Worm (Caenorhabditis elegans) whole organism, midembryonic: ENCODE results near the gene npr-40.

Experiments used
- T22C8.4 ChIP-seq: fragments of 200-800 bp; sonication (Bioruptor generic); IDR thresholded peaks from 2 replicates; pipeline ENCODE4 v1.3.6; 2022; ENCODE audit warnings: missing genetic modification characterization, missing compliant biosample characterization
- flt-1 ChIP-seq: fragments of 200-800 bp; sonication (Bioruptor generic); IDR thresholded peaks from 2 replicates; pipeline ENCODE4 v1.3.6; 2022; ENCODE audit warnings: missing genetic modification characterization, missing compliant biosample characterization
- klf-2 ChIP-seq: fragments of 200-800 bp; sonication (Bioruptor generic); conservative IDR thresholded peaks from 2 replicates; pipeline ENCODE4 v1.3.6; 2022; ENCODE audit warnings: missing genetic modification reagents, missing genetic modification characterization, missing compliant biosample characterization
- med-1 ChIP-seq: sonication (generic microtip); optimal IDR thresholded peaks from 2 replicates; lab custom pipeline; 2017; ENCODE audit warnings: missing genetic modification characterization, mild to moderate bottlenecking, missing compliant biosample characterization, antibody characterized with exemption, missing genetic modification reagents; ENCODE audit not compliant: insufficient read depth
- ref-1 ChIP-seq: fragments of 200-800 bp; sonication (Bioruptor generic); conservative IDR thresholded peaks from 2 replicates; pipeline ENCODE4 v1.3.6; 2022; ENCODE audit warnings: missing genetic modification reagents, missing genetic modification characterization, missing compliant biosample characterization
- tab-1 ChIP-seq: fragments of 200-800 bp; sonication (Bioruptor generic); IDR thresholded peaks from 2 replicates; pipeline ENCODE4 v1.3.6; 2022; ENCODE audit warnings: missing genetic modification characterization, missing compliant biosample characterization
- ztf-23 ChIP-seq: fragments of 200-800 bp; sonication (Bioruptor generic); IDR thresholded peaks from 2 replicates; pipeline ENCODE4 v1.3.6; 2022; ENCODE audit warnings: missing genetic modification reagents, missing genetic modification characterization, missing compliant biosample characterization
- ztf-29 ChIP-seq: fragments of 200-800 bp; sonication (Bioruptor generic); IDR thresholded peaks from 2 replicates; pipeline ENCODE4 v1.3.6; 2022; ENCODE audit warnings: missing genetic modification reagents, missing genetic modification characterization, missing compliant biosample characterization

DNA sequence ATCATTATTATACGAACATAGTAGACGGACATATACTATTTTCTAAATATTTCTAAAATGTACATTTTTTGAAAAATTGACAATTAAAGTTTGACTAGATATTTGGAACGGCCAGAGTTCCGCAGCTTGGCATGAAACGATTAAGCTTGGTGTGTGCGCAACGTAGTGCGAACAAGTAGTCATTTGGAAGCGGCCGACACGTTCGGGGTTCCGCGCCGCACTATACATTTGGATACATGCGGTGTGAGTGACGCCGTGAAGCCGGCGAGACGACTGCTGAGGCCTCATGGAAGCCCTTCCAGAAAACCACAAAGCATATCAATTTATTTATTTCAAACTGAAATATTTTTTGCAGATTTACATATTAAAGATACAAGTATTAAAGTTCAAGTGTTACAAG is 19.6 kb downstream of the npr-40 start:
- TF ChIP-seq ztf-29 (no peak), T22C8.4 (GFP tag; lab: Robert Waterston, UW) (no peak), med-1 (GFP tag; lab: Kevin White, UChicago) (no peak), flt-1 (GFP tag; lab: Robert Waterston, UW) (no peak), tab-1 (no peak), klf-2 (GFP tag; lab: Robert Waterston, UW) (no peak), ref-1 (GFP tag; lab: Robert Waterston, UW) (no peak), ztf-23 (GFP tag; lab: Robert Waterston, UW) (no peak)
